Worm (Caenorhabditis elegans): Measurements from ENCODE around the gene rad-54.B.

DNA sequence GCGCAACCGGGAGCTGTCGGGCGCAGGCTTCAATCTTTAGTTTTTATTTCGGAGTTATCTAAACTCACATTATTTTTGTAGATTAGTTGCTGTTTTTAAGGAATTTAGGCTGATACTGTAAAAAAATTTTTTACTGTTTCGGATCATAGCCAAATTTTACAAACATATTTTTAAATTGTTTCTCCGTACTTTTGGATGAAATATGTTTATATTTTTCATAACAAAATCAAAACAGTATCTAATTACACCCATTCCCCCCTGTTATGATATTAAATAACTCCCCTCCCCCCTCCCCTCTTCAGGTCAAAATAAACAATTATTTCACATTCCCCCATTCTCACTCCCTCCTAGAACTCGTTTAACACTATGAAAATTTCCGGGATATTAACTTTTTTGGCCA lies 34.1 kb upstream of the rad-54.B start, which contains the start of gene Y116A8C.3:
- TF ChIP-seq hmbx-1 (tag; optimal IDR thresholded peaks at IDR 0.05) (no peak), B0310.2 (tag; optimal IDR thresholded peaks at IDR 0.05) (no peak), ama-1 (optimal IDR thresholded peaks at IDR 0.05) (no peak), tbx-37 (GFP tag; conservative IDR thresholded peaks at IDR 0.05) (no peak), ceh-13 (GFP tag; optimal IDR thresholded peaks at IDR 0.05) (no peak), tbx-11 (GFP tag; IDR thresholded peaks at IDR 0.05) (no peak), sea-1 (GFP tag; conservative IDR thresholded peaks at IDR 0.05) (no peak), tra-4 (tag; optimal IDR thresholded peaks at IDR 0.05) (no peak), scrt-1 (GFP tag; IDR thresholded peaks at IDR 0.05) (no peak), flt-1 (GFP tag; IDR thresholded peaks at IDR 0.05) (no peak), F13C5.2 (tag; optimal IDR thresholded peaks at IDR 0.05) (no peak), ets-7 (tag; optimal IDR thresholded peaks at IDR 0.05) (no peak), aly-1 (tag; optimal IDR thresholded peaks at IDR 0.05) (no peak)
